Worm (Caenorhabditis elegans) whole organism, L4 larva: ENCODE data around the gene F58F6.6.

ENCODE experiments used
- D1046.2 ChIP-seq: fragments of 200-800 bp; sonication (Bioruptor generic); IDR thresholded peaks from 2 replicates; pipeline ENCODE4 v1.3.6; 2022; ENCODE audit warnings: missing genetic modification characterization, missing compliant biosample characterization
- F10B5.3 ChIP-seq: sonication (generic microtip); optimal IDR thresholded peaks from 2 replicates; lab custom pipeline; 2016; ENCODE audit warnings: mild to moderate bottlenecking, missing genetic modification characterization, missing compliant biosample characterization
- R02D3.7 ChIP-seq: fragments of 150-350 bp; sonication (generic microtip); optimal IDR thresholded peaks from 3 replicates; lab custom pipeline; 2014; ENCODE audit warnings: missing biosample characterization, missing genetic modification characterization
- T26A8.4 ChIP-seq: fragments of 200-800 bp; sonication (Bioruptor generic); IDR thresholded peaks from 2 replicates; pipeline ENCODE4 v1.3.6; 2022; ENCODE audit warnings: missing genetic modification characterization, missing compliant biosample characterization
- Y5F2A.4 ChIP-seq: fragments of 200-800 bp; sonication (Bioruptor generic); optimal IDR thresholded peaks from 2 replicates; lab custom pipeline; 2018; ENCODE audit warnings: mild to moderate bottlenecking, missing genetic modification characterization, missing compliant biosample characterization
- ZK337.2 ChIP-seq: fragments of 200-800 bp; sonication (Bioruptor generic); IDR thresholded peaks from 2 replicates; pipeline ENCODE4 v1.3.6; 2022; ENCODE audit warnings: missing genetic modification reagents, missing genetic modification characterization, missing compliant biosample characterization
- aha-1 ChIP-seq: fragments of 150-350 bp; peaks from one replicate; lab custom pipeline; 2014; ENCODE audit warnings: missing biosample characterization, missing genetic modification characterization
- arid-1 ChIP-seq: fragments of 200-800 bp; sonication (Bioruptor generic); conservative IDR thresholded peaks from 2 replicates; pipeline ENCODE4 v1.3.6; 2022; ENCODE audit warnings: missing genetic modification reagents, missing genetic modification characterization, missing compliant biosample characterization
- attf-4 ChIP-seq: sonication (generic microtip); optimal IDR thresholded peaks from 3 replicates; lab custom pipeline; 2017; ENCODE audit warnings: missing biosample characterization, missing genetic modification characterization
- ceh-32 ChIP-seq: sonication (generic microtip); optimal IDR thresholded peaks from 2 replicates; lab custom pipeline; 2016; ENCODE audit warnings: mild to moderate bottlenecking, missing genetic modification characterization, missing compliant biosample characterization; ENCODE audit not compliant: poor library complexity
- daf-12 ChIP-seq: fragments of 150-350 bp; optimal IDR thresholded peaks from 2 replicates; lab custom pipeline; 2014; ENCODE audit warnings: missing biosample characterization, missing genetic modification reagents, missing genetic modification characterization
- daf-19 ChIP-seq: fragments of 200-800 bp; sonication (Bioruptor generic); conservative IDR thresholded peaks from 2 replicates; pipeline ENCODE4 v1.3.6; 2022; ENCODE audit warnings: missing genetic modification characterization, missing compliant biosample characterization
- daf-8 ChIP-seq: fragments of 200-800 bp; sonication (Bioruptor generic); IDR thresholded peaks from 2 replicates; pipeline ENCODE4 v1.3.6; 2022; ENCODE audit warnings: missing genetic modification characterization, missing compliant biosample characterization
- dmd-6 ChIP-seq: fragments of 200-800 bp; sonication (Bioruptor generic); IDR thresholded peaks from 2 replicates; pipeline ENCODE4 v1.3.6; 2022; ENCODE audit warnings: missing genetic modification reagents, missing genetic modification characterization, missing compliant biosample characterization
- duxl-1 ChIP-seq: sonication (generic microtip); optimal IDR thresholded peaks from 2 replicates; lab custom pipeline; 2016; ENCODE audit warnings: mild to moderate bottlenecking, missing genetic modification characterization, moderate library complexity, missing compliant biosample characterization; ENCODE audit not compliant: poor library complexity
- dve-1 ChIP-seq: sonication (generic microtip); optimal IDR thresholded peaks from 2 replicates; lab custom pipeline; 2017; ENCODE audit warnings: antibody characterized with exemption, mild to moderate bottlenecking, missing genetic modification characterization, missing compliant biosample characterization; ENCODE audit not compliant: insufficient read depth
- egl-27 ChIP-seq: sonication (generic microtip); optimal IDR thresholded peaks from 3 replicates; lab custom pipeline; 2017; ENCODE audit warnings: missing biosample characterization, missing genetic modification reagents, missing genetic modification characterization
- fos-1 ChIP-seq: fragments of 150-350 bp; optimal IDR thresholded peaks from 2 replicates; lab custom pipeline; 2014; ENCODE audit warnings: missing biosample characterization, missing genetic modification characterization
- gei-8 ChIP-seq: fragments of 200-800 bp; sonication (Bioruptor generic); optimal IDR thresholded peaks from 2 replicates; lab custom pipeline; 2018; ENCODE audit warnings: mild to moderate bottlenecking, missing genetic modification characterization, missing compliant biosample characterization
- hlh-11 ChIP-seq: fragments of 200-800 bp; sonication (Bioruptor generic); optimal IDR thresholded peaks from 2 replicates; lab custom pipeline; 2018; ENCODE audit warnings: mild to moderate bottlenecking, missing genetic modification characterization, missing compliant biosample characterization
- hlh-30 ChIP-seq: sonication (generic microtip); optimal IDR thresholded peaks from 2 replicates; lab custom pipeline; 2017; ENCODE audit warnings: antibody characterized with exemption, mild to moderate bottlenecking, missing genetic modification characterization, missing compliant biosample characterization; ENCODE audit not compliant: insufficient read depth
- lin-1 ChIP-seq: fragments of 200-800 bp; sonication (Bioruptor generic); IDR thresholded peaks from 2 replicates; pipeline ENCODE4 v1.3.6; 2022; ENCODE audit warnings: missing genetic modification reagents, missing genetic modification characterization, missing compliant biosample characterization
- lin-13 ChIP-seq: fragments of 150-350 bp; optimal IDR thresholded peaks from 2 replicates; lab custom pipeline; 2014; ENCODE audit warnings: missing biosample characterization, missing genetic modification reagents, missing genetic modification characterization
- lin-15B ChIP-seq: fragments of 150-350 bp; sonication (generic microtip); optimal IDR thresholded peaks from 3 replicates; lab custom pipeline; 2014; ENCODE audit warnings: missing biosample characterization, missing genetic modification characterization
- lin-39 ChIP-seq: fragments of 150-350 bp; optimal IDR thresholded peaks from 2 replicates; lab custom pipeline; 2014; ENCODE audit warnings: missing biosample characterization, missing genetic modification reagents, missing genetic modification characterization
- lir-3 ChIP-seq: sonication (generic microtip); optimal IDR thresholded peaks from 2 replicates; lab custom pipeline; 2016; ENCODE audit warnings: mild to moderate bottlenecking, missing genetic modification characterization, missing compliant biosample characterization
- madf-5 ChIP-seq, 2 experiments: fragments of 200-800 bp; sonication (Bioruptor generic); IDR thresholded peaks; 2 replicates each; pipeline ENCODE4 v1.3.6; 2022; ENCODE audit warnings: missing compliant biosample characterization in 2 of 2, missing genetic modification characterization in 2 of 2
- mdl-1 ChIP-seq, 2 experiments: fragments of 150-350 bp in 1 of 2; sonication (generic microtip) in 1 of 2; optimal IDR thresholded peaks; 2 replicates each; lab custom pipeline; 2014 to 2017; ENCODE audit warnings: missing biosample characterization in 2 of 2, missing genetic modification characterization in 2 of 2
- mep-1 ChIP-seq: fragments of 150-350 bp; sonication (generic microtip); optimal IDR thresholded peaks from 3 replicates; lab custom pipeline; 2014; ENCODE audit warnings: missing biosample characterization, missing genetic modification characterization
- nhr-28 ChIP-seq: fragments of 150-350 bp; optimal IDR thresholded peaks from 2 replicates; lab custom pipeline; 2014; ENCODE audit warnings: missing biosample characterization, missing genetic modification characterization
- nhr-41 ChIP-seq: fragments of 200-800 bp; sonication (Bioruptor generic); IDR thresholded peaks from 2 replicates; pipeline ENCODE4 v1.3.6; 2022; ENCODE audit warnings: missing genetic modification reagents, missing genetic modification characterization, missing compliant biosample characterization
- nhr-6 ChIP-seq: fragments of 150-350 bp; optimal IDR thresholded peaks from 2 replicates; lab custom pipeline; 2014; ENCODE audit warnings: missing biosample characterization, missing genetic modification characterization
- nhr-77 ChIP-seq: fragments of 150-350 bp; optimal IDR thresholded peaks from 2 replicates; lab custom pipeline; 2014; ENCODE audit warnings: missing biosample characterization, missing genetic modification characterization
- pqm-1 ChIP-seq: sonication (generic microtip); optimal IDR thresholded peaks from 2 replicates; lab custom pipeline; 2017; ENCODE audit warnings: missing biosample characterization, missing genetic modification characterization
- set-16 ChIP-seq: fragments of 200-800 bp; sonication (Bioruptor generic); IDR thresholded peaks from 2 replicates; pipeline ENCODE4 v1.3.6; 2022; ENCODE audit warnings: missing genetic modification reagents, missing genetic modification characterization, missing compliant biosample characterization
- spr-1 ChIP-seq: sonication (generic microtip); optimal IDR thresholded peaks from 2 replicates; lab custom pipeline; 2016; ENCODE audit warnings: mild to moderate bottlenecking, missing genetic modification characterization, missing compliant biosample characterization
- spr-3 ChIP-seq: fragments of 200-800 bp; sonication (Bioruptor generic); optimal IDR thresholded peaks from 2 replicates; lab custom pipeline; 2018; ENCODE audit warnings: mild to moderate bottlenecking, missing genetic modification characterization, missing compliant biosample characterization
- tra-1 ChIP-seq: fragments of 200-800 bp; sonication (Bioruptor generic); IDR thresholded peaks from 2 replicates; pipeline ENCODE4 v1.3.6; 2022; ENCODE audit warnings: missing genetic modification reagents, missing genetic modification characterization, missing compliant biosample characterization
- unc-39 ChIP-seq: sonication (generic microtip); optimal IDR thresholded peaks from 2 replicates; lab custom pipeline; 2017; ENCODE audit warnings: missing biosample characterization, missing genetic modification characterization
- vab-7 ChIP-seq: fragments of 200-800 bp; sonication (Bioruptor generic); IDR thresholded peaks from 2 replicates; pipeline ENCODE4 v1.3.6; 2022; ENCODE audit warnings: missing genetic modification reagents, missing genetic modification characterization, missing compliant biosample characterization
- zfp-3 ChIP-seq: fragments of 200-800 bp; sonication (Bioruptor generic); conservative IDR thresholded peaks from 2 replicates; pipeline ENCODE4 v1.3.6; 2022; ENCODE audit warnings: missing genetic modification reagents, missing genetic modification characterization, missing compliant biosample characterization
- zip-11 ChIP-seq: fragments of 200-800 bp; sonication (Bioruptor generic); IDR thresholded peaks from 2 replicates; pipeline ENCODE4 v1.3.6; 2022; ENCODE audit warnings: missing genetic modification characterization, missing compliant biosample characterization

Gene F58F6.6

ce11 chrIV:1388079-1388478, 47.2 kb downstream of the F58F6.6 start (continued):
- peak; percentile 69 for TF ChIP-seq mep-1
- TF ChIP-seq lin-1 = 0 out of 2 replicates have a peak, but pooled peaks have one; percentile 23
- peak; percentile 79 for TF ChIP-seq tra-1 (GFP tag; lab: Robert Waterston, UW)

ce11 chrIV:1389021-1389420, 48.1 kb downstream of the F58F6.6 start:
- TF ChIP-seq nhr-28 (tag; lab: Kevin White, UChicago) = peak; percentile 21
- TF ChIP-seq lin-13 (GFP tag; lab: Kevin White, UChicago) = no peak
- TF ChIP-seq duxl-1 = no peak
- TF ChIP-seq spr-1 (tag; lab: Kevin White, UChicago) = no peak
- no peak for TF ChIP-seq gei-8
- TF ChIP-seq hlh-30 (tag; lab: Kevin White, UChicago) = peak; percentile 47
- no peak for TF ChIP-seq attf-4 (tag; lab: Kevin White, UChicago)
- no peak for TF ChIP-seq zfp-3 (GFP tag; lab: Robert Waterston, UW)
- no peak for TF ChIP-seq spr-3
- no peak for TF ChIP-seq nhr-6
- TF ChIP-seq zip-11 (GFP tag; lab: Robert Waterston, UW) = no peak
- TF ChIP-seq lin-39 = no peak
- peak in 1 of 2 experiments; percentile 6 for TF ChIP-seq mdl-1 (tag; optimal IDR thresholded peaks at IDR 0.05; lab: Kevin White, UChicago)
- TF ChIP-seq set-16 (GFP tag; lab: Robert Waterston, UW) = no peak

ce11 chrIV:1389599-1389998, 48.7 kb downstream of the F58F6.6 start:
- TF ChIP-seq D1046.2 (no peak), dmd-6 (GFP tag; lab: Robert Waterston, UW) (peak; percentile 43; the same call in 1 of the 2 replicates), spr-1 (tag; lab: Kevin White, UChicago) (no peak), pqm-1 (peak; percentile 34), F10B5.3 (tag; lab: Kevin White, UChicago) (no peak), duxl-1 (no peak), mep-1 (no peak), unc-39 (no peak), nhr-28 (tag; lab: Kevin White, UChicago) (peak; percentile 19), lir-3 (tag; lab: Kevin White, UChicago) (no peak), tra-1 (GFP tag; lab: Robert Waterston, UW) (no peak), dve-1 (peak; percentile 32), madf-5 (GFP tag; IDR thresholded peaks at IDR 0.05; lab: Robert Waterston, UW) (no peak), hlh-11 (tag; lab: Kevin White, UChicago) (peak; percentile 39), aha-1 (tag; lab: Kevin White, UChicago) (peak; percentile 26), T26A8.4 (GFP tag; lab: Robert Waterston, UW) (no peak), R02D3.7 (tag; lab: Kevin White, UChicago) (no peak), lin-1 (no peak), nhr-77 (tag; lab: Kevin White, UChicago) (peak; percentile 4), zip-11 (GFP tag; lab: Robert Waterston, UW) (no peak), daf-12 (tag; lab: Kevin White, UChicago) (no peak), daf-19 (GFP tag; lab: Robert Waterston, UW) (no peak), arid-1 (GFP tag; lab: Robert Waterston, UW) (no peak), ceh-32 (no peak), egl-27 (no peak), daf-8 (GFP tag; lab: Robert Waterston, UW) (no peak), vab-7 (GFP tag; lab: Robert Waterston, UW) (no peak), ZK337.2 (GFP tag; lab: Robert Waterston, UW) (no peak), lin-15B (no peak), fos-1 (no peak), Y5F2A.4 (GFP tag; lab: Kevin White, UChicago) (no peak), nhr-41 (GFP tag; lab: Robert Waterston, UW) (peak; percentile 62; the same call in 1 of the 2 replicates)
